Worm (Caenorhabditis elegans): Measurements from ENCODE around the gene C45H4.18.

DNA sequence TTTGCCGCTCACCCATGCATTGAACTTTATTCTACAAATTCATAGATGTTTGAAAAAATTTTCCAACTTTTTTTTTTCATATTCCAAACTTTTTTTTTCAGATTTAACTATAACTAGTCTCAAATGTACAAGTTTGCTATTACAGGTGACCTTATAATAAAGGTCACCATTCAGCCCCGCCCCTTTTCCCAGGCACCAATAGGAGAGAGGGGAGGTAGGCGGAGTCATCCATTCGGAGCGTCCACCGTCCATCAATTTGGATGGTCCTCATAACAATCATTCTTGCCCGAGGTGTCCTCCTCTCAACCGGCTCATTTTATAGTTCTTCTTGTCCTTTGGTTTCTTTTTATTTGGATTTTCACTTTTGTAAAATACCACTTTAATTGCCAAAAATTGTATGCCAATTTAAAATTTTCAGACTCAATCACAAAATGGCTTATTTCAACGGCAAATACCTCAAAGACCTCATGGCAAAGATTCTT is 12.6 kb downstream of the C45H4.18 start, which contains the start of gene Y5H2B.3:
- no peak for TF ChIP-seq elt-2 (tag; optimal IDR thresholded peaks at IDR 0.05)
- TF ChIP-seq pha-4 (tag; optimal IDR thresholded peaks at IDR 0.05) = no peak
- TF ChIP-seq nhr-12 (tag; optimal IDR thresholded peaks at IDR 0.05) = no peak
- no peak for TF ChIP-seq jun-1 (tag; optimal IDR thresholded peaks at IDR 0.05)
- TF ChIP-seq nfya-1 (tag; optimal IDR thresholded peaks at IDR 0.05; ENCODE audit: insufficient read depth) = peak; percentile 68
- no peak for TF ChIP-seq snpc-4 (tag; optimal IDR thresholded peaks at IDR 0.05)

Data from whole organism, L3 larva.